Worm (Caenorhabditis elegans) whole organism, L1 larva: Measurements from ENCODE around the gene srbc-32.
A peak's percentile ranks its signal among the peaks of the same experiment; 100 is the strongest.

Experiments
- fkh-10 ChIP-seq: sonication (generic microtip); optimal IDR thresholded peaks from 2 replicates; lab custom pipeline; 2017; ENCODE audit warnings: missing biosample characterization, missing genetic modification reagents, missing genetic modification characterization
- fos-1 ChIP-seq: fragments of 150-350 bp; optimal IDR thresholded peaks from 2 replicates; lab custom pipeline; 2014; ENCODE audit warnings: missing biosample characterization, missing genetic modification characterization
- grh-1 ChIP-seq: fragments of 200-800 bp; sonication (Bioruptor generic); IDR thresholded peaks from 2 replicates; pipeline ENCODE4 v1.3.6; 2022; ENCODE audit warnings: missing genetic modification reagents, missing genetic modification characterization, missing compliant biosample characterization
- hlh-4 ChIP-seq: sonication (generic microtip); optimal IDR thresholded peaks from 2 replicates; lab custom pipeline; 2016; ENCODE audit warnings: mild to moderate bottlenecking, missing genetic modification characterization, missing compliant biosample characterization
- mab-9 ChIP-seq: fragments of 200-800 bp; sonication (Bioruptor generic); IDR thresholded peaks from 2 replicates; pipeline ENCODE4 v1.3.6; 2022; ENCODE audit warnings: missing genetic modification reagents, missing genetic modification characterization, missing compliant biosample characterization
- nhr-12 ChIP-seq: sonication (generic microtip); optimal IDR thresholded peaks from 2 replicates; lab custom pipeline; 2017; ENCODE audit warnings: missing biosample characterization, missing genetic modification characterization
- nhr-84 ChIP-seq: sonication (generic microtip); optimal IDR thresholded peaks from 2 replicates; lab custom pipeline; 2017; ENCODE audit warnings: missing biosample characterization, missing genetic modification characterization
- pqm-1 ChIP-seq: sonication (generic microtip); optimal IDR thresholded peaks from 3 replicates; lab custom pipeline; 2017; ENCODE audit warnings: missing biosample characterization, missing genetic modification characterization
- snpc-4 ChIP-seq: fragments of 150-350 bp; optimal IDR thresholded peaks from 2 replicates; lab custom pipeline; 2014; ENCODE audit warnings: missing biosample characterization, missing genetic modification characterization
- tbx-2 ChIP-seq: sonication (generic microtip); optimal IDR thresholded peaks from 2 replicates; lab custom pipeline; 2016; ENCODE audit warnings: missing genetic modification characterization, missing compliant biosample characterization
- unc-30 ChIP-seq: sonication (generic microtip); optimal IDR thresholded peaks from 2 replicates; lab custom pipeline; 2017; ENCODE audit warnings: missing biosample characterization, missing genetic modification characterization
- unc-62 ChIP-seq: fragments of 150-350 bp; optimal IDR thresholded peaks from 2 replicates; lab custom pipeline; 2014; ENCODE audit warnings: missing biosample characterization, missing genetic modification reagents, missing genetic modification characterization

DNA sequence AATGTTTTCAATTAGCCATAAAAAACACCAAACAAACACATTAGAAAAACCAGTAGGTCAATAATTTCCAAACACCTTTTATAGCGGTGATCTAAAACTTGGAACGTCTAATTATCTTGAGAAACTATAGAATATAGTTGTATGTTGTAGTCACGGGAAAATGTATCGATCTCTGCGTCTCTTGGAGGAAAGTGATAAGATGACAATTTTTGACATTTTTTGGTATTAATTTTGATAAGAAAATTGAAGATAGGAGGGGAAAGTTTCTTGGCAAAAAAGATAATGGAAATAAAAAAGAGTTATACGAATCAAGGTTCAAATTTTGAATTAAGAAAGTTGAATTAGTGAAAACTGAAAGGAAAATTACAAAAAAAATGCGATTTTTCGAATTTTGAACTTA lies 19.0 kb upstream of the srbc-32 start:
- TF ChIP-seq unc-62 (GFP tag; lab: Kevin White, UChicago) (no peak), nhr-12 (tag; lab: Kevin White, UChicago) (no peak), grh-1 (GFP tag; lab: Robert Waterston, UW) (no peak), unc-30 (no peak), hlh-4 (no peak), mab-9 (no peak), tbx-2 (tag; lab: Kevin White, UChicago) (no peak), fos-1 (no peak), fkh-10 (GFP tag; lab: Kevin White, UChicago) (no peak), nhr-84 (no peak), pqm-1 (tag; lab: Kevin White, UChicago) (peak; percentile 47), snpc-4 (tag; lab: Kevin White, UChicago) (no peak)
